Worm (Caenorhabditis elegans): ENCODE measurements around the gene srx-9.

- TF ChIP-seq ztf-29 (GFP tag; IDR thresholded peaks at IDR 0.05): no peak
- TF ChIP-seq flt-1 (GFP tag; IDR thresholded peaks at IDR 0.05): no peak
- no peak for TF ChIP-seq ref-1 (GFP tag; conservative IDR thresholded peaks at IDR 0.05)
- TF ChIP-seq T22C8.4 (GFP tag; IDR thresholded peaks at IDR 0.05): no peak
- TF ChIP-seq cog-1 (tag; optimal IDR thresholded peaks at IDR 0.05): no peak
- TF ChIP-seq med-1 (GFP tag; optimal IDR thresholded peaks at IDR 0.05; ENCODE audit: insufficient read depth): no peak
Observed at ce11 chrV:7353602-7354001, 41.7 kb downstream of the srx-9 start.
